Worm (Caenorhabditis elegans) whole organism, L1 larva: ENCODE data around the gene cox-10.

Source experiments
- C16A3.4 ChIP-seq: fragments of 150-350 bp; optimal IDR thresholded peaks from 2 replicates; lab custom pipeline; 2014; ENCODE audit warnings: missing biosample characterization, missing genetic modification characterization
- ama-1 ChIP-seq: fragments of 150-350 bp; optimal IDR thresholded peaks from 2 replicates; lab custom pipeline; 2014
- efl-3 ChIP-seq: fragments of 200-800 bp; sonication (Bioruptor generic); optimal IDR thresholded peaks from 2 replicates; lab custom pipeline; 2018; ENCODE audit warnings: mild to moderate bottlenecking, missing genetic modification characterization, missing compliant biosample characterization
- egl-27 ChIP-seq, 2 experiments: fragments of 150-350 bp in 1 of 2; sonication (generic microtip); optimal IDR thresholded peaks; 3 replicates each; lab custom pipeline; 2017 to 2018; ENCODE audit warnings: missing biosample characterization in 2 of 2, missing genetic modification characterization in 2 of 2, missing genetic modification reagents in 2 of 2
- fkh-10 ChIP-seq: sonication (generic microtip); optimal IDR thresholded peaks from 2 replicates; lab custom pipeline; 2017; ENCODE audit warnings: missing biosample characterization, missing genetic modification reagents, missing genetic modification characterization
- fos-1 ChIP-seq: fragments of 150-350 bp; optimal IDR thresholded peaks from 2 replicates; lab custom pipeline; 2014; ENCODE audit warnings: missing biosample characterization, missing genetic modification characterization
- jun-1 ChIP-seq: fragments of 150-350 bp; optimal IDR thresholded peaks from 2 replicates; lab custom pipeline; 2014; ENCODE audit warnings: missing biosample characterization, missing genetic modification reagents, missing genetic modification characterization
- mef-2 ChIP-seq: fragments of 150-350 bp; optimal IDR thresholded peaks from 2 replicates; lab custom pipeline; 2014; ENCODE audit warnings: missing biosample characterization, missing genetic modification characterization
- nhr-12 ChIP-seq: sonication (generic microtip); optimal IDR thresholded peaks from 2 replicates; lab custom pipeline; 2017; ENCODE audit warnings: missing biosample characterization, missing genetic modification characterization
- skn-1 ChIP-seq: fragments of 150-350 bp; optimal IDR thresholded peaks from 2 replicates; lab custom pipeline; 2014; ENCODE audit warnings: missing biosample characterization, missing genetic modification characterization
- snpc-4 ChIP-seq: fragments of 150-350 bp; optimal IDR thresholded peaks from 2 replicates; lab custom pipeline; 2014; ENCODE audit warnings: missing biosample characterization, missing genetic modification characterization
- sptf-1 ChIP-seq: fragments of 150-350 bp; optimal IDR thresholded peaks from 2 replicates; lab custom pipeline; 2014; ENCODE audit warnings: missing biosample characterization, missing genetic modification characterization
- unc-62 ChIP-seq: fragments of 150-350 bp; optimal IDR thresholded peaks from 2 replicates; lab custom pipeline; 2014; ENCODE audit warnings: missing biosample characterization, missing genetic modification reagents, missing genetic modification characterization

- no peak for TF ChIP-seq fos-1
- no peak for TF ChIP-seq ama-1 (lab: Kevin White, UChicago)
- TF ChIP-seq nhr-12 (tag; lab: Kevin White, UChicago) = no peak
- no peak for TF ChIP-seq sptf-1 (tag; lab: Kevin White, UChicago)
- no peak for TF ChIP-seq mef-2
- no peak for TF ChIP-seq snpc-4 (tag; lab: Kevin White, UChicago)
- TF ChIP-seq skn-1 (tag; lab: Kevin White, UChicago) = no peak
- no peak for TF ChIP-seq efl-3 (GFP tag; lab: Kevin White, UChicago)
- TF ChIP-seq fkh-10 (GFP tag; lab: Kevin White, UChicago) = no peak
- no peak for TF ChIP-seq egl-27 (tag; optimal IDR thresholded peaks at IDR 0.05; lab: Kevin White, UChicago)
- TF ChIP-seq jun-1 (tag; lab: Kevin White, UChicago) = no peak
- TF ChIP-seq C16A3.4 (tag; lab: Kevin White, UChicago) = no peak
- no peak for TF ChIP-seq unc-62 (GFP tag; lab: Kevin White, UChicago)
Observed at ce11 chrII:12657620-12658019, 22.1 kb upstream of the cox-10 start.
